Worm (Caenorhabditis elegans) whole organism, L4 larva: ENCODE data around the gene sra-7.

Source experiments
- T20F7.1 ChIP-seq: fragments of 200-800 bp; sonication (Bioruptor generic); optimal IDR thresholded peaks from 2 replicates; lab custom pipeline; 2018; ENCODE audit warnings: mild to moderate bottlenecking, missing genetic modification characterization, missing compliant biosample characterization
- Y5F2A.4 ChIP-seq: fragments of 200-800 bp; sonication (Bioruptor generic); optimal IDR thresholded peaks from 2 replicates; lab custom pipeline; 2018; ENCODE audit warnings: mild to moderate bottlenecking, missing genetic modification characterization, missing compliant biosample characterization
- aha-1 ChIP-seq: fragments of 150-350 bp; peaks from one replicate; lab custom pipeline; 2014; ENCODE audit warnings: missing biosample characterization, missing genetic modification characterization
- aly-2 ChIP-seq: sonication (generic microtip); optimal IDR thresholded peaks from 2 replicates; lab custom pipeline; 2018; ENCODE audit warnings: missing biosample characterization, missing genetic modification characterization
- ceh-28 ChIP-seq: fragments of 150-350 bp; optimal IDR thresholded peaks from 2 replicates; lab custom pipeline; 2014; ENCODE audit warnings: missing biosample characterization, missing genetic modification reagents, missing genetic modification characterization
- ceh-32 ChIP-seq: sonication (generic microtip); optimal IDR thresholded peaks from 2 replicates; lab custom pipeline; 2016; ENCODE audit warnings: mild to moderate bottlenecking, missing genetic modification characterization, missing compliant biosample characterization; ENCODE audit not compliant: poor library complexity
- ceh-82 ChIP-seq: sonication (generic microtip); optimal IDR thresholded peaks from 2 replicates; lab custom pipeline; 2017; ENCODE audit warnings: missing biosample characterization, missing genetic modification characterization
- ctbp-1 ChIP-seq: fragments of 200-800 bp; sonication (Bioruptor generic); IDR thresholded peaks from 2 replicates; pipeline ENCODE4 v1.3.6; 2022; ENCODE audit warnings: missing genetic modification reagents, missing genetic modification characterization, missing compliant biosample characterization
- daf-12 ChIP-seq: fragments of 150-350 bp; optimal IDR thresholded peaks from 2 replicates; lab custom pipeline; 2014; ENCODE audit warnings: missing biosample characterization, missing genetic modification reagents, missing genetic modification characterization
- daf-16 ChIP-seq, 3 experiments: sonication (generic microtip); optimal IDR thresholded peaks; 2 replicates each; lab custom pipeline; 2016 to 2017; ENCODE audit warnings: missing genetic modification characterization in 3 of 3, missing genetic modification reagents in 3 of 3, mild to moderate bottlenecking in 2 of 3, missing compliant biosample characterization in 2 of 3, missing biosample characterization in 1 of 3, moderate library complexity in 1 of 3
- daf-19 ChIP-seq: fragments of 200-800 bp; sonication (Bioruptor generic); conservative IDR thresholded peaks from 2 replicates; pipeline ENCODE4 v1.3.6; 2022; ENCODE audit warnings: missing genetic modification characterization, missing compliant biosample characterization
- dmd-6 ChIP-seq: fragments of 200-800 bp; sonication (Bioruptor generic); IDR thresholded peaks from 2 replicates; pipeline ENCODE4 v1.3.6; 2022; ENCODE audit warnings: missing genetic modification reagents, missing genetic modification characterization, missing compliant biosample characterization
- dmd-9 ChIP-seq: fragments of 200-800 bp; sonication (Bioruptor generic); IDR thresholded peaks from 2 replicates; pipeline ENCODE4 v1.3.6; 2022; ENCODE audit warnings: missing genetic modification reagents, missing genetic modification characterization, missing compliant biosample characterization
- dve-1 ChIP-seq: sonication (generic microtip); optimal IDR thresholded peaks from 2 replicates; lab custom pipeline; 2017; ENCODE audit warnings: antibody characterized with exemption, mild to moderate bottlenecking, missing genetic modification characterization, missing compliant biosample characterization; ENCODE audit not compliant: insufficient read depth
- egl-43 ChIP-seq: fragments of 200-800 bp; sonication (Bioruptor generic); IDR thresholded peaks from 2 replicates; pipeline ENCODE4 v1.3.6; 2022; ENCODE audit warnings: missing genetic modification reagents, missing genetic modification characterization, missing compliant biosample characterization
- fkh-10 ChIP-seq: fragments of 150-350 bp; optimal IDR thresholded peaks from 2 replicates; lab custom pipeline; 2014; ENCODE audit warnings: missing biosample characterization, missing genetic modification reagents, missing genetic modification characterization
- hif-1 ChIP-seq, 2 experiments: sonication (generic microtip); optimal IDR thresholded peaks; 2 replicates each; lab custom pipeline; 2016 to 2017; ENCODE audit warnings: missing compliant biosample characterization in 2 of 2, missing genetic modification characterization in 2 of 2, missing genetic modification reagents in 2 of 2, missing genotype in 2 of 2, mild to moderate bottlenecking in 1 of 2
- hlh-11 ChIP-seq: fragments of 200-800 bp; sonication (Bioruptor generic); optimal IDR thresholded peaks from 2 replicates; lab custom pipeline; 2018; ENCODE audit warnings: mild to moderate bottlenecking, missing genetic modification characterization, missing compliant biosample characterization
- hlh-30 ChIP-seq: sonication (generic microtip); optimal IDR thresholded peaks from 2 replicates; lab custom pipeline; 2017; ENCODE audit warnings: antibody characterized with exemption, mild to moderate bottlenecking, missing genetic modification characterization, missing compliant biosample characterization; ENCODE audit not compliant: insufficient read depth
- hmg-1.1 ChIP-seq: fragments of 200-800 bp; sonication (Bioruptor generic); IDR thresholded peaks from 2 replicates; pipeline ENCODE4 v1.3.6; 2022; ENCODE audit warnings: missing genetic modification reagents, missing genetic modification characterization, missing compliant biosample characterization
- jun-1 ChIP-seq: fragments of 150-350 bp; optimal IDR thresholded peaks from 2 replicates; lab custom pipeline; 2014; ENCODE audit warnings: missing biosample characterization, missing genetic modification reagents, missing genetic modification characterization
- lin-1 ChIP-seq: fragments of 200-800 bp; sonication (Bioruptor generic); IDR thresholded peaks from 2 replicates; pipeline ENCODE4 v1.3.6; 2022; ENCODE audit warnings: missing genetic modification reagents, missing genetic modification characterization, missing compliant biosample characterization
- lin-15B ChIP-seq: fragments of 150-350 bp; sonication (generic microtip); optimal IDR thresholded peaks from 3 replicates; lab custom pipeline; 2014; ENCODE audit warnings: missing biosample characterization, missing genetic modification characterization
- lin-38 ChIP-seq: fragments of 200-800 bp; sonication (Bioruptor generic); IDR thresholded peaks from 2 replicates; pipeline ENCODE4 v1.3.6; 2022; ENCODE audit warnings: missing genetic modification reagents, missing genetic modification characterization, missing compliant biosample characterization
- lin-39 ChIP-seq: fragments of 150-350 bp; optimal IDR thresholded peaks from 2 replicates; lab custom pipeline; 2014; ENCODE audit warnings: missing biosample characterization, missing genetic modification reagents, missing genetic modification characterization
- lir-3 ChIP-seq: sonication (generic microtip); optimal IDR thresholded peaks from 2 replicates; lab custom pipeline; 2016; ENCODE audit warnings: mild to moderate bottlenecking, missing genetic modification characterization, missing compliant biosample characterization
- lsy-2 ChIP-seq, 2 experiments: fragments of 150-350 bp in 1 of 2; sonication (generic microtip) in 1 of 2; optimal IDR thresholded peaks; 2 replicates each; lab custom pipeline; 2014 to 2017; ENCODE audit warnings: missing biosample characterization in 2 of 2, missing genetic modification characterization in 2 of 2
- madf-9 ChIP-seq: fragments of 200-800 bp; sonication (Bioruptor generic); conservative IDR thresholded peaks from 2 replicates; pipeline ENCODE4 v1.3.6; 2022; ENCODE audit warnings: missing genetic modification reagents, missing genetic modification characterization, missing compliant biosample characterization
- mdt-29 ChIP-seq: fragments of 200-800 bp; sonication (Bioruptor generic); IDR thresholded peaks from 2 replicates; pipeline ENCODE4 v1.3.6; 2022; ENCODE audit warnings: missing genetic modification reagents, missing genetic modification characterization, missing compliant biosample characterization
- mes-2 ChIP-seq: sonication (generic microtip); optimal IDR thresholded peaks from 2 replicates; lab custom pipeline; 2016; ENCODE audit warnings: missing genotype, mild to moderate bottlenecking, missing genetic modification characterization, missing compliant biosample characterization; ENCODE audit not compliant: poor library complexity, severe bottlenecking
- mxl-3 ChIP-seq: fragments of 200-800 bp; sonication (Bioruptor generic); optimal IDR thresholded peaks from 2 replicates; lab custom pipeline; 2018; ENCODE audit warnings: mild to moderate bottlenecking, missing genetic modification characterization, missing compliant biosample characterization
- nhr-11 ChIP-seq: fragments of 150-350 bp; optimal IDR thresholded peaks from 2 replicates; lab custom pipeline; 2014; ENCODE audit warnings: missing biosample characterization, missing genetic modification characterization
- nhr-28 ChIP-seq: fragments of 150-350 bp; optimal IDR thresholded peaks from 2 replicates; lab custom pipeline; 2014; ENCODE audit warnings: missing biosample characterization, missing genetic modification characterization
- nhr-41 ChIP-seq: fragments of 200-800 bp; sonication (Bioruptor generic); IDR thresholded peaks from 2 replicates; pipeline ENCODE4 v1.3.6; 2022; ENCODE audit warnings: missing genetic modification reagents, missing genetic modification characterization, missing compliant biosample characterization
- nhr-42 ChIP-seq: fragments of 200-800 bp; sonication (Bioruptor generic); IDR thresholded peaks from 2 replicates; pipeline ENCODE4 v1.3.6; 2022; ENCODE audit warnings: missing genetic modification characterization, missing compliant biosample characterization
- nhr-6 ChIP-seq: fragments of 150-350 bp; optimal IDR thresholded peaks from 2 replicates; lab custom pipeline; 2014; ENCODE audit warnings: missing biosample characterization, missing genetic modification characterization
- nhr-76 ChIP-seq: fragments of 150-350 bp; optimal IDR thresholded peaks from 2 replicates; lab custom pipeline; 2014; ENCODE audit warnings: missing biosample characterization, missing genetic modification characterization
- pha-4 ChIP-seq, 2 experiments: fragments of 150-350 bp in 1 of 2; fragments of 200-800 bp in 1 of 2; sonication (Bioruptor generic) in 1 of 2; IDR thresholded peaks in 1 of 2; optimal IDR thresholded peaks in 1 of 2; 2 replicates each; pipeline versions ENCODE4 v1.3.6 to Lab custom; 2014 to 2022; ENCODE audit warnings: missing genetic modification characterization in 2 of 2, missing genetic modification reagents in 2 of 2, missing biosample characterization in 1 of 2, missing compliant biosample characterization in 1 of 2
- set-16 ChIP-seq: fragments of 200-800 bp; sonication (Bioruptor generic); IDR thresholded peaks from 2 replicates; pipeline ENCODE4 v1.3.6; 2022; ENCODE audit warnings: missing genetic modification reagents, missing genetic modification characterization, missing compliant biosample characterization
- snpc-1.2 ChIP-seq: fragments of 200-800 bp; sonication (Bioruptor generic); IDR thresholded peaks from 2 replicates; pipeline ENCODE4 v1.3.6; 2022; ENCODE audit warnings: missing genetic modification reagents, missing genetic modification characterization, missing compliant biosample characterization
- snpc-4 ChIP-seq: fragments of 150-350 bp; optimal IDR thresholded peaks from 2 replicates; lab custom pipeline; 2014; ENCODE audit warnings: missing biosample characterization, missing genetic modification characterization
- spr-3 ChIP-seq: fragments of 200-800 bp; sonication (Bioruptor generic); optimal IDR thresholded peaks from 2 replicates; lab custom pipeline; 2018; ENCODE audit warnings: mild to moderate bottlenecking, missing genetic modification characterization, missing compliant biosample characterization
- tra-1 ChIP-seq: fragments of 200-800 bp; sonication (Bioruptor generic); IDR thresholded peaks from 2 replicates; pipeline ENCODE4 v1.3.6; 2022; ENCODE audit warnings: missing genetic modification reagents, missing genetic modification characterization, missing compliant biosample characterization
- unc-130 ChIP-seq: sonication (generic microtip); optimal IDR thresholded peaks from 2 replicates; lab custom pipeline; 2016; ENCODE audit warnings: missing genetic modification reagents, missing genetic modification characterization, missing compliant biosample characterization

sra-7 gene

DNA sequence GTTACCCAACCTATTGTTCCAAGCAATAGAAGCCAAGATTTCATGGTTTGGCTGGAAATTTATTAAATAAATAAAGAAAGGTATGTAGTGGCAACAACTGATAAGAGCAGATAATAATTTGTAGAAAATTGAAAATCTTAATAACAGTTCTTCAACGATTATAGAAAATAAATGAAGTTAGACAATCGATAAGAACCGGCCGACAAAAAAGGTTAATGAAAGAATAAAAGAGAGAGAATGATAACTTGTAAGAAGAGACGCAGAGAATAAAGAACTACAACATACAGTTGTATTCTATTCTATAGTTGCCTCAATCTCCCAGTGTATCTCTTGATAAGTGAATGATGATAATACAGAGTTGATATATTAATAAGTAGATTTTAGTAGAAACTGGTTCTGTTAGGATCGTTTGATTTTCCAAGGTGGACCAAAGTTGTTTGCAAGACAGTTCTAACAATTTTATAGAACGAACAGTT lies 42.3 kb downstream of the sra-7 start, which contains the start of gene ugt-58 (continued):
- TF ChIP-seq nhr-42 (no peak), lin-39 (tag; lab: Kevin White, UChicago) (no peak), Y5F2A.4 (no peak), fkh-10 (GFP tag; lab: Kevin White, UChicago) (no peak), snpc-4 (tag; lab: Kevin White, UChicago) (no peak), daf-12 (tag; lab: Kevin White, UChicago) (no peak), nhr-28 (tag; lab: Kevin White, UChicago) (peak; percentile 100), spr-3 (no peak), nhr-41 (GFP tag; lab: Robert Waterston, UW) (no peak), egl-43 (GFP tag; lab: Robert Waterston, UW) (no peak), lsy-2 (tag; optimal IDR thresholded peaks at IDR 0.05; lab: Kevin White, UChicago) (no peak)
- TF ChIP-seq, all 104 proteins: peak for 6

DNA sequence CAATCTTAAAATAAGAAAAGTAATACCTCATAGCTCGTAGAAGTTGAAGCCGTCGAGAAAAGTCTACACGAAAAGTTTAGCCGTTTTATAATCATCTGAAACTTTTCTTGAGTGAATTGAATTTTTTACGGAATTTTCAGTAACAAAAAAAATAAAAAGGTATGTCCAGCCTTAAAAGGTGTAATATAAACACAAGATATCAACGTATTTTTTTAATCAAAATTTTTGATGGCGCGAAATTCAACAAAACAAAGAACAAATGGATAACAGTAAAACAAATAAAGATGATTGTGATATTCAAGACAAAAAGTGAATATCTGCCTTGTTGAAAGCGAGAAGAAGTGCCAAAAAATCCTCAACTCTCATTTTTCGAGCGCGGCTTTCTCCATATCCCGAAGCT lies 45.2 kb downstream of the sra-7 start, which contains the start of gene eral-1:
eral-1 (minus strand) TSS at position 101 of the 400 bp plus-strand sequence.
- TF ChIP-seq Y5F2A.4 (no peak), ctbp-1 (GFP tag; lab: Robert Waterston, UW) (no peak), dve-1 (tag; lab: Kevin White, UChicago) (no peak), nhr-76 (no peak)

DNA sequence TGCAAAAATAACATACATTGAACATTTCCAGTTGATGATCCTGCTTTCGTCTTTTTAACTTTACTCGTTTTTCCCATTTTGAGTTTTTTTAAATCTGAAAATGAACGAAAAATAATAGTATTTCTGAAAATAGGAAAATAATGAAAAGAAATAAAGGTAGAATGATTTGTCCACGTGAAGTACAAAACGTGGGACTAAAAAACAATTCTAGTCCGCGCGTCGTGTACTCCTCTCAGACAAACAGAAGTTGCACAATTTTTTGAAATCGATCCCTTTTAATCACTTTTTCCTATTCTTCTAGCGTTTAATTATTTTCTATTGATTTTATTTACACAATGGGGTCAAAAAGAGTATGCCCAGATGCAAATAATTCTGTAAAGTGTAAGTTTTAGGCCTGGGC lies 46.6 kb downstream of the sra-7 start, which contains the start of the genes E02H1.1 and tag-124:
E02H1.1 (minus strand) TSS at position 94 of the 400 bp plus-strand sequence.
tag-124 (plus strand) TSS at position 222 of the 400 bp plus-strand sequence.
- peak; percentile 93 for TF ChIP-seq dmd-9 (GFP tag; lab: Robert Waterston, UW)
- no peak for TF ChIP-seq jun-1 (tag; lab: Kevin White, UChicago)
- TF ChIP-seq ctbp-1 (GFP tag; lab: Robert Waterston, UW), result 0 out of 2 replicates have a peak, but pooled peaks have one; percentile 31
- TF ChIP-seq nhr-6 (tag; lab: Kevin White, UChicago), result peak; percentile 19
- TF ChIP-seq dmd-6 (GFP tag; lab: Robert Waterston, UW), result peak; percentile 73
- TF ChIP-seq nhr-76, result no peak
- TF ChIP-seq unc-130 (GFP tag; lab: Kevin White, UChicago), result peak; percentile 84
- peak; percentile 65; the same call in 1 of the 2 replicates for TF ChIP-seq tra-1
- TF ChIP-seq ceh-82 (tag; lab: Kevin White, UChicago), result no peak
- peak; percentile 32 for TF ChIP-seq mxl-3 (GFP tag; lab: Kevin White, UChicago)
- TF ChIP-seq hlh-11 (tag; lab: Kevin White, UChicago), result peak; percentile 33
- 0 out of 2 replicates have a peak, but pooled peaks have one; percentile 9 for TF ChIP-seq pha-4 (GFP tag; IDR thresholded peaks at IDR 0.05; lab: Robert Waterston, UW)
- TF ChIP-seq pha-4 (tag; optimal IDR thresholded peaks at IDR 0.05; lab: Kevin White, UChicago), result peak; percentile 49
- no peak for TF ChIP-seq mdt-29 (GFP tag; lab: Robert Waterston, UW)
- TF ChIP-seq hlh-30 (tag; lab: Kevin White, UChicago), result peak; percentile 42
- no peak for TF ChIP-seq daf-12 (tag; lab: Kevin White, UChicago)
- TF ChIP-seq mes-2 (tag; lab: Kevin White, UChicago), result peak; percentile 99
- TF ChIP-seq lir-3 (tag; lab: Kevin White, UChicago), result no peak
- TF ChIP-seq lin-15B, result no peak
- TF ChIP-seq ceh-32 (tag; lab: Kevin White, UChicago), result no peak
- peak; percentile 62 for TF ChIP-seq lin-38 (GFP tag; lab: Robert Waterston, UW)
- peak in 1 of 2 experiments; percentile 11 for TF ChIP-seq daf-16 (GFP tag; optimal IDR thresholded peaks at IDR 0.05; lab: Kevin White, UChicago)
- TF ChIP-seq daf-16 (tag; optimal IDR thresholded peaks at IDR 0.05; lab: Kevin White, UChicago), result peak; percentile 23
- TF ChIP-seq nhr-28 (tag; lab: Kevin White, UChicago), result peak; percentile 35
- TF ChIP-seq set-16 (GFP tag; lab: Robert Waterston, UW), result no peak
- peak in 1 of 2 experiments; percentile 90 for TF ChIP-seq hif-1 (tag; optimal IDR thresholded peaks at IDR 0.05; lab: Kevin White, UChicago)
- TF ChIP-seq T20F7.1 (GFP tag; lab: Kevin White, UChicago), result peak; percentile 82
- TF ChIP-seq lsy-2 (tag; optimal IDR thresholded peaks at IDR 0.05; lab: Kevin White, UChicago), result peak in 1 of 2 experiments; percentile 89
- TF ChIP-seq aha-1 (tag; lab: Kevin White, UChicago), result peak; percentile 49
- no peak for TF ChIP-seq ceh-28 (tag; lab: Kevin White, UChicago)
- TF ChIP-seq nhr-11 (tag; lab: Kevin White, UChicago), result peak; percentile 87
- no peak for TF ChIP-seq daf-19 (GFP tag; lab: Robert Waterston, UW)
- no peak for TF ChIP-seq lin-1
- TF ChIP-seq aly-2, result no peak
- peak; percentile 62 for TF ChIP-seq hmg-1.1
- TF ChIP-seq lin-39 (tag; lab: Kevin White, UChicago), result no peak
- TF ChIP-seq snpc-1.2 (GFP tag; lab: Robert Waterston, UW), result no peak
- TF ChIP-seq dve-1 (tag; lab: Kevin White, UChicago), result peak; percentile 66
- TF ChIP-seq madf-9 (GFP tag; lab: Robert Waterston, UW), result peak; percentile 66
